Fruit fly (Drosophila melanogaster): ENCODE results near the gene Strump.
A peak's percentile ranks its signal among the peaks of the same experiment; 100 is the strongest.

Gene Strump

dm6 chr3L:16128973-16129745, 7.4 kb downstream of the Strump start, which contains the start of gene SsRbeta (continued):
- TF ChIP-seq CG31441 (GFP tag; IDR thresholded peaks at IDR 0.05) (peak; percentile 65), CG15514 (GFP tag; optimal IDR thresholded peaks at IDR 0.05) (peak; percentile 79), CG4328 (GFP tag; optimal IDR thresholded peaks at IDR 0.05) (peak; percentile 44), yki (optimal IDR thresholded peaks at IDR 0.05) (no peak), CG7271 (tag; optimal IDR thresholded peaks at IDR 0.05) (no peak), Neu2 (GFP tag; optimal IDR thresholded peaks at IDR 0.05; ENCODE audit: borderline replicate concordance) (no peak), CG4730 (GFP tag; IDR thresholded peaks at IDR 0.05) (peak; percentile 37), cwo (GFP tag; optimal IDR thresholded peaks at IDR 0.05) (no peak), CG14710 (tag; optimal IDR thresholded peaks at IDR 0.05) (peak; percentile 40), pfk (GFP tag; optimal IDR thresholded peaks at IDR 0.05) (no peak), CG30020 (tag; optimal IDR thresholded peaks at IDR 0.05) (peak; percentile 51), fd3F (GFP tag; optimal IDR thresholded peaks at IDR 0.05) (peak; percentile 4), CG8944 (GFP tag; optimal IDR thresholded peaks at IDR 0.05) (no peak), CG11085 (GFP tag; IDR thresholded peaks at IDR 0.05) (no peak), crc (GFP tag; optimal IDR thresholded peaks at IDR 0.05) (no peak), Atf6 (GFP tag; IDR thresholded peaks at IDR 0.05) (no peak), tna (GFP tag; IDR thresholded peaks at IDR 0.05; ENCODE audit: partially characterized antibody) (peak; percentile 37; the same call in 1 of the 2 replicates), CG17361 (GFP tag; IDR thresholded peaks at IDR 0.05) (peak; percentile 81), Sox102F (GFP tag; optimal IDR thresholded peaks at IDR 0.05) (peak; percentile 51), btn (GFP tag; optimal IDR thresholded peaks at IDR 0.05) (no peak), unpg (GFP tag; optimal IDR thresholded peaks at IDR 0.05) (peak; percentile 36), Nf-YC (tag; optimal IDR thresholded peaks at IDR 0.05) (no peak), HLH3B (GFP tag; IDR thresholded peaks at IDR 0.05) (peak; percentile 51), CG3281 (GFP tag; optimal IDR thresholded peaks at IDR 0.05) (no peak), CG15479 (GFP tag; optimal IDR thresholded peaks at IDR 0.05) (no peak), pum (GFP tag; optimal IDR thresholded peaks at IDR 0.05) (no peak), Chrac-16 (GFP tag; optimal IDR thresholded peaks at IDR 0.05) (no peak), nmo (GFP tag; optimal IDR thresholded peaks at IDR 0.05) (peak; percentile 9), Fer2 (tag; optimal IDR thresholded peaks at IDR 0.05) (peak; percentile 26), Hr3 (GFP tag; optimal IDR thresholded peaks at IDR 0.05) (no peak), CG14667 (GFP tag; IDR thresholded peaks at IDR 0.05) (peak; percentile 23), E2f1 (GFP tag; IDR thresholded peaks at IDR 0.05) (peak; percentile 66), nerfin-1 (tag; optimal IDR thresholded peaks at IDR 0.05) (no peak), CG1647 (GFP tag; optimal IDR thresholded peaks at IDR 0.05) (no peak), CG13894 (tag; optimal IDR thresholded peaks at IDR 0.05) (no peak), chn (GFP tag; optimal IDR thresholded peaks at IDR 0.05) (no peak), CG31365 (tag; optimal IDR thresholded peaks at IDR 0.05) (no peak), CG12155 (GFP tag; optimal IDR thresholded peaks at IDR 0.05) (no peak), CG8478 (optimal IDR thresholded peaks at IDR 0.05) (no peak), Poxn (GFP tag; IDR thresholded peaks at IDR 0.05) (no peak), cato (GFP tag; optimal IDR thresholded peaks at IDR 0.05; ENCODE audit: borderline replicate concordance) (no peak), Med (GFP tag) (peak; percentile 91), ranshi (GFP tag; IDR thresholded peaks at IDR 0.05) (peak; percentile 66), CG11695 (GFP tag; IDR thresholded peaks at IDR 0.05) (peak; percentile 60; the same call in 2 of the 3 replicates), Side (GFP tag; optimal IDR thresholded peaks at IDR 0.05) (no peak), ro (GFP tag; IDR thresholded peaks at IDR 0.05) (no peak), fd64A (GFP tag; optimal IDR thresholded peaks at IDR 0.05) (no peak), fu2 (GFP tag; optimal IDR thresholded peaks at IDR 0.05) (no peak), luna (GFP tag; optimal IDR thresholded peaks at IDR 0.05) (no peak), CG4404 (GFP tag; IDR thresholded peaks at IDR 0.05) (no peak; the same call in 1 of the 2 replicates), Hr39 (optimal IDR thresholded peaks at IDR 0.05) (no peak)
